Fruit fly (Drosophila melanogaster) whole organism, embryonic: ENCODE results near the gene CG43895.

Experiments used
- C15 ChIP-seq: fragments of 200-800 bp; sonication (Bioruptor generic); IDR thresholded peaks from 3 replicates; pipeline ENCODE4 v1.3.6; 2022; ENCODE audit warnings: missing biosample characterization, missing genetic modification characterization
- CG10147 ChIP-seq: fragments of 200-800 bp; sonication (Bioruptor generic); optimal IDR thresholded peaks from 2 replicates; lab custom pipeline; 2019; ENCODE audit warnings: missing biosample characterization, mild to moderate bottlenecking, missing genetic modification characterization, moderate library complexity
- CG1024 ChIP-seq: fragments of 200-800 bp; sonication (Bioruptor generic); IDR thresholded peaks from 2 replicates; pipeline ENCODE4 v1.3.6; 2022; ENCODE audit warnings: missing biosample characterization, missing genetic modification characterization
- CG11093 ChIP-seq: fragments of 200-800 bp; sonication (Bioruptor generic); IDR thresholded peaks from 3 replicates; pipeline ENCODE4 v1.3.6; 2022; ENCODE audit warnings: missing biosample characterization, missing genetic modification characterization
- CG11398 ChIP-seq: fragments of 200-800 bp; sonication (Bioruptor generic); optimal IDR thresholded peaks from 2 replicates; lab custom pipeline; 2016; ENCODE audit warnings: missing biosample characterization, missing genetic modification characterization
- CG2120 ChIP-seq: fragments of 200-800 bp; sonication (Bioruptor generic); optimal IDR thresholded peaks from 3 replicates; lab custom pipeline; 2016; ENCODE audit warnings: missing biosample characterization, missing genetic modification characterization
- CG31441 ChIP-seq: fragments of 200-800 bp; sonication (Bioruptor generic); IDR thresholded peaks from 2 replicates; pipeline ENCODE4 v1.3.6; 2022; ENCODE audit warnings: missing biosample characterization, missing genetic modification characterization
- CG4360 ChIP-seq: fragments of 200-800 bp; sonication (Bioruptor generic); IDR thresholded peaks from 2 replicates; pipeline ENCODE4 v1.3.6; 2022; ENCODE audit warnings: missing biosample characterization, missing genetic modification characterization
- CG4424 ChIP-seq: fragments of 200-800 bp; sonication (Bioruptor generic); optimal IDR thresholded peaks from 3 replicates; lab custom pipeline; 2016; ENCODE audit warnings: missing biosample characterization, missing genetic modification characterization
- CG4730 ChIP-seq: fragments of 200-800 bp; sonication (Bioruptor generic); IDR thresholded peaks from 2 replicates; pipeline ENCODE4 v1.3.6; 2022; ENCODE audit warnings: missing biosample characterization, missing genetic modification characterization
- CG6272 ChIP-seq: fragments of 200-800 bp; sonication (Bioruptor generic); IDR thresholded peaks from 2 replicates; pipeline ENCODE4 v1.3.6; 2022; ENCODE audit warnings: missing biosample characterization, missing genetic modification characterization
- CG6765 ChIP-seq: fragments of 200-800 bp; sonication (Bioruptor generic); optimal IDR thresholded peaks from 3 replicates; lab custom pipeline; 2017; ENCODE audit warnings: missing biosample characterization, mild to moderate bottlenecking, missing genetic modification characterization
- CG7786 ChIP-seq: fragments of 200-800 bp; sonication (Bioruptor generic); optimal IDR thresholded peaks from 2 replicates; lab custom pipeline; 2016; ENCODE audit warnings: missing biosample characterization, missing genetic modification characterization
- CG7839 ChIP-seq: fragments of 200-800 bp; sonication (Bioruptor generic); optimal IDR thresholded peaks from 3 replicates; lab custom pipeline; 2018; ENCODE audit warnings: missing biosample characterization, mild to moderate bottlenecking, missing genetic modification characterization, moderate library complexity
- CG8924 ChIP-seq: fragments of 200-800 bp; optimal IDR thresholded peaks from 3 replicates; lab custom pipeline; 2019; ENCODE audit warnings: missing biosample characterization, mild to moderate bottlenecking, missing genetic modification characterization, moderate library complexity
- CoRest ChIP-seq: fragments of 200-800 bp; sonication (Bioruptor generic); optimal IDR thresholded peaks from 3 replicates; lab custom pipeline; 2018; ENCODE audit warnings: missing biosample characterization, mild to moderate bottlenecking, missing genetic modification characterization, moderate library complexity
- Dfd ChIP-seq, 2 experiments: fragments of >200 bp; optimal IDR thresholded peaks; 2 replicates each; lab custom pipeline; 2017; ENCODE audit warnings: missing biosample characterization in 2 of 2, missing genetic modification characterization in 2 of 2
- E2f2 ChIP-seq: fragments of 200-800 bp; sonication (Bioruptor generic); IDR thresholded peaks from 2 replicates; pipeline ENCODE4 v1.3.6; 2022; ENCODE audit warnings: missing biosample characterization, missing genetic modification characterization
- HmgD ChIP-seq: fragments of 200-800 bp; sonication (Bioruptor generic); optimal IDR thresholded peaks from 3 replicates; lab custom pipeline; 2016; ENCODE audit warnings: missing biosample characterization, missing genetic modification characterization
- Lim3 ChIP-seq: fragments of 200-800 bp; sonication (Bioruptor generic); IDR thresholded peaks from 2 replicates; pipeline ENCODE4 v1.3.6; 2022; ENCODE audit warnings: missing biosample characterization, missing genetic modification characterization
- MBD-R2 ChIP-seq: fragments of 200-800 bp; sonication (Bioruptor generic); IDR thresholded peaks from 2 replicates; pipeline ENCODE4 v1.3.6; 2022; ENCODE audit warnings: missing biosample characterization, missing genetic modification characterization
- NC2β ChIP-seq: fragments of 200-800 bp; sonication (Bioruptor generic); optimal IDR thresholded peaks from 2 replicates; lab custom pipeline; 2016; ENCODE audit warnings: missing biosample characterization, missing genetic modification characterization
- Poxn ChIP-seq: fragments of 200-800 bp; sonication (Bioruptor generic); IDR thresholded peaks from 2 replicates; pipeline ENCODE4 v1.3.6; 2022; ENCODE audit warnings: missing biosample characterization, missing genetic modification characterization
- Sry-β ChIP-seq: fragments of 200-800 bp; sonication (Bioruptor generic); optimal IDR thresholded peaks from 2 replicates; lab custom pipeline; 2018; ENCODE audit warnings: missing biosample characterization, mild to moderate bottlenecking, missing genetic modification characterization, moderate library complexity
- bigmax ChIP-seq: fragments of 200-800 bp; sonication (Bioruptor generic); optimal IDR thresholded peaks from 2 replicates; lab custom pipeline; 2018; ENCODE audit warnings: missing biosample characterization, mild to moderate bottlenecking, missing genetic modification characterization
- bowl ChIP-seq: fragments of 200-800 bp; sonication (Bioruptor generic); IDR thresholded peaks from 2 replicates; pipeline ENCODE4 v1.3.6; 2022; ENCODE audit warnings: missing biosample characterization, missing genetic modification characterization
- cas ChIP-seq: fragments of 200-800 bp; sonication (Bioruptor generic); IDR thresholded peaks from 2 replicates; pipeline ENCODE4 v1.3.6; 2022; ENCODE audit warnings: missing biosample characterization, missing genetic modification characterization
- croc ChIP-seq: fragments of 200-800 bp; sonication (Bioruptor generic); conservative IDR thresholded peaks from 3 replicates; pipeline ENCODE4 v1.3.6; 2022; ENCODE audit warnings: missing biosample characterization, missing genetic modification characterization
- dati ChIP-seq: fragments of 200-800 bp; sonication (Bioruptor generic); IDR thresholded peaks from 2 replicates; pipeline ENCODE4 v1.3.6; 2022; ENCODE audit warnings: missing biosample characterization, missing genetic modification characterization
- ems ChIP-seq: fragments of 200-800 bp; sonication (Bioruptor generic); optimal IDR thresholded peaks from 3 replicates; lab custom pipeline; 2016; ENCODE audit warnings: missing biosample characterization, missing genetic modification characterization
- fd96Cb ChIP-seq: fragments of 200-800 bp; sonication (Bioruptor generic); optimal IDR thresholded peaks from 2 replicates; lab custom pipeline; 2018; ENCODE audit warnings: missing biosample characterization, mild to moderate bottlenecking, missing genetic modification characterization, moderate library complexity
- jigr1 ChIP-seq: fragments of 200-800 bp; sonication (Bioruptor generic); IDR thresholded peaks from 3 replicates; pipeline ENCODE4 v1.3.6; 2022; ENCODE audit warnings: missing biosample characterization, missing genetic modification characterization
- luna ChIP-seq: fragments of 200-800 bp; sonication (Bioruptor generic); optimal IDR thresholded peaks from 2 replicates; lab custom pipeline; 2016; ENCODE audit warnings: missing biosample characterization, missing genetic modification characterization
- mirr ChIP-seq: fragments of 200-800 bp; sonication (Bioruptor generic); optimal IDR thresholded peaks from 3 replicates; lab custom pipeline; 2018; ENCODE audit warnings: missing biosample characterization, mild to moderate bottlenecking, missing genetic modification characterization
- oc ChIP-seq: fragments of 200-800 bp; sonication (Bioruptor generic); optimal IDR thresholded peaks from 2 replicates; lab custom pipeline; 2018; ENCODE audit warnings: missing biosample characterization, mild to moderate bottlenecking, missing genetic modification characterization, moderate library complexity
- pho ChIP-seq: fragments of 200-800 bp; sonication (Bioruptor generic); optimal IDR thresholded peaks from 2 replicates; lab custom pipeline; 2016; ENCODE audit warnings: missing biosample characterization, missing genetic modification characterization
- salm ChIP-seq: fragments of 200-800 bp; sonication (Bioruptor generic); optimal IDR thresholded peaks from 2 replicates; lab custom pipeline; 2018; ENCODE audit warnings: missing biosample characterization, mild to moderate bottlenecking, missing genetic modification characterization
- tll ChIP-seq, 2 experiments: fragments of 200-800 bp in 1 of 2; fragments of >200 bp in 1 of 2; sonication (Bioruptor generic) in 1 of 2; optimal IDR thresholded peaks; 2 replicates each; lab custom pipeline; 2017 to 2019; ENCODE audit warnings: missing biosample characterization in 2 of 2, missing genetic modification characterization in 2 of 2, mild to moderate bottlenecking in 1 of 2, moderate library complexity in 1 of 2
- tx ChIP-seq: fragments of 200-800 bp; sonication (Bioruptor generic); optimal IDR thresholded peaks from 2 replicates; lab custom pipeline; 2016; ENCODE audit warnings: missing biosample characterization, missing genetic modification characterization
- vnd ChIP-seq: fragments of 200-800 bp; sonication (Bioruptor generic); IDR thresholded peaks from 3 replicates; pipeline ENCODE4 v1.3.6; 2022; ENCODE audit warnings: missing biosample characterization, missing genetic modification characterization; ENCODE audit not compliant: partially characterized antibody
- zen ChIP-seq: fragments of 200-800 bp; sonication (Bioruptor generic); optimal IDR thresholded peaks from 3 replicates; lab custom pipeline; 2018; ENCODE audit warnings: missing biosample characterization, mild to moderate bottlenecking, missing genetic modification characterization, moderate library complexity

The CG43895 gene

DNA sequence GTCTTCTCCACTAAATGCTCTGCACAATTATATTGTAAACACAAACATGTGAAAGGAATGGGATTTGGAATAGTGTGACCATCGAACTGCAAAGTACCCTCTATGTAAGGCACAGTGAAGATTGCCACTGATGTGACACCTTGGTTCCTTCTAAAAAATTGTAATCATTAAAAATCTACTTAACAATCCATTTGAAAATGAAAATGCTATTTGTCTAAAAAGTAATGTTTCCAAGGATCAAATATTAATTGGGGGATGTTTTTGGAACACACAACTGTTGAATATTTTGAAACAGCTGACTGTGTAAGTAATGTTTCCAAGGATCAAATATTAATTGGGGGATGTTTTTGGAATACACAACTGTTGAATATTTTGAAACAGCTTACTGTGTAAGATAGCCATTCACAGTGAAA, 14.7 kb upstream of the CG43895 start, which contains the start of gene CG32448 (continued):
- peak; percentile 51 for TF ChIP-seq zen (tag; lab: Kevin White, UChicago)
- TF ChIP-seq MBD-R2 (GFP tag; lab: Robert Waterston, UW): peak; percentile 86
- TF ChIP-seq jigr1 (GFP tag; lab: Robert Waterston, UW): no peak
- TF ChIP-seq Dfd (GFP tag; optimal IDR thresholded peaks at IDR 0.05; lab: Kevin White, UChicago): no peak
- TF ChIP-seq oc (tag; lab: Kevin White, UChicago): peak; percentile 56
- TF ChIP-seq bowl: peak; percentile 35; the same call in 1 of the 2 replicates
- TF ChIP-seq dati: peak; percentile 54; the same call in 1 of the 2 replicates
- peak in 1 of 2 experiments; percentile 0 for TF ChIP-seq tll (GFP tag; optimal IDR thresholded peaks at IDR 0.05; lab: Kevin White, UChicago)
- peak; percentile 29; the same call in 1 of the 2 replicates for TF ChIP-seq CG6272 (GFP tag; lab: Robert Waterston, UW)
- TF ChIP-seq C15 (GFP tag; lab: Robert Waterston, UW): peak; percentile 60; the same call in 1 of the 3 replicates
- 0 out of 2 replicates have a peak, but pooled peaks have one; percentile 16 for TF ChIP-seq CG4730 (GFP tag; lab: Robert Waterston, UW)
- TF ChIP-seq E2f2 (GFP tag; lab: Robert Waterston, UW): peak; percentile 30; the same call in 1 of the 2 replicates
- TF ChIP-seq CG31441 (GFP tag; lab: Robert Waterston, UW): peak; percentile 35; the same call in 1 of the 2 replicates
- TF ChIP-seq CG4424 (GFP tag; lab: Kevin White, UChicago): peak; percentile 45
- TF ChIP-seq CG11398 (GFP tag; lab: Kevin White, UChicago): peak; percentile 63
- no peak for TF ChIP-seq cas (GFP tag; lab: Robert Waterston, UW)
- peak; percentile 56 for TF ChIP-seq NC2β
- TF ChIP-seq CG10147 (GFP tag; lab: Kevin White, UChicago): peak; percentile 3
- no peak for TF ChIP-seq mirr (GFP tag; lab: Kevin White, UChicago)
- peak; percentile 66 for TF ChIP-seq CG7786 (GFP tag; lab: Kevin White, UChicago)
- TF ChIP-seq CG4360 (GFP tag; lab: Robert Waterston, UW): no peak
- TF ChIP-seq CG1024 (GFP tag; lab: Robert Waterston, UW): 0 out of 2 replicates have a peak, but pooled peaks have one; percentile 31
- no peak for TF ChIP-seq Lim3 (GFP tag; lab: Robert Waterston, UW)
- peak; percentile 48 for TF ChIP-seq fd96Cb (tag; lab: Kevin White, UChicago)
- TF ChIP-seq CoRest: peak; percentile 64
- TF ChIP-seq CG2120 (GFP tag; lab: Kevin White, UChicago): peak; percentile 84
- no peak for TF ChIP-seq bigmax
- peak; percentile 59 for TF ChIP-seq ems (GFP tag; lab: Kevin White, UChicago)
- peak; percentile 47; the same call in 2 of the 3 replicates for TF ChIP-seq croc (GFP tag; lab: Robert Waterston, UW)
- TF ChIP-seq CG8924 (tag; lab: Kevin White, UChicago): peak; percentile 59
- TF ChIP-seq luna: no peak
- peak; percentile 67 for TF ChIP-seq CG11093
- TF ChIP-seq Poxn (GFP tag; lab: Robert Waterston, UW): no peak; the same call in 1 of the 2 replicates
- TF ChIP-seq salm: no peak
- peak; percentile 62 for TF ChIP-seq CG7839 (tag; lab: Kevin White, UChicago)

DNA sequence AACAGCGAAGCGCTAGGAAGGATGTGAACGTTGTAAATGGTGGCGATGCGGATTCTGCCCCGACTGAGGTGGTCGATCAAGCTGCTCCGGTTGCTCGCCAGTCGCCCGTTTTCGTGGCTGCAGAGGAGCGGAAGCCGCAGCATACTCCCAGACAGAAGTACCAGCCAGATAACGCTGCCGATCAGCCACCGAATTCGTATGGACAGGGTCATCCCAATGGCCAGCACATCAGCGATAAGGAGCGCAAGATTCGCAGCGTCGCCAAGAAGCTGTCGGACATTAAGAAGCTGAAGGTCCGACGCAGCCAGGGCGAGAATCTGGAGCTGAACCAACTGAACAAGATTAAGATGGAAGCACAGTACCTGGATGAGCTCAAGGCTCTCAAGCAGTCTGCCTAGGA, 13.6 kb upstream of the CG43895 start:
- TF ChIP-seq mirr (GFP tag; lab: Kevin White, UChicago) (no peak), vnd (GFP tag; lab: Robert Waterston, UW) (no peak), CG6765 (GFP tag; lab: Kevin White, UChicago) (no peak), Sry-β (GFP tag; lab: Kevin White, UChicago) (no peak), tx (GFP tag; lab: Kevin White, UChicago) (no peak), pho (GFP tag; lab: Kevin White, UChicago) (no peak), luna (no peak), HmgD (GFP tag; lab: Kevin White, UChicago) (no peak)
